Fruit fly (Drosophila melanogaster): ENCODE measurements around the gene CG7990.

CG7990 gene

dm6 chrX:19167586-19168403, 34.0 kb downstream of the CG7990 start (continued):
- no peak; the same call in 1 of the 2 replicates for TF ChIP-seq lmd (GFP tag; IDR thresholded peaks at IDR 0.05)
- no peak for TF ChIP-seq grau (tag; optimal IDR thresholded peaks at IDR 0.05)
- TF ChIP-seq yki (optimal IDR thresholded peaks at IDR 0.05): no peak
- TF ChIP-seq Sry-β (GFP tag; optimal IDR thresholded peaks at IDR 0.05): no peak
- no peak for TF ChIP-seq CG4328 (GFP tag; optimal IDR thresholded peaks at IDR 0.05)
- TF ChIP-seq lab (GFP tag; optimal IDR thresholded peaks at IDR 0.05): peak; percentile 24
- no peak for TF ChIP-seq dmrt11E (tag; optimal IDR thresholded peaks at IDR 0.05)
- no peak for TF ChIP-seq twi (tag; optimal IDR thresholded peaks at IDR 0.05)
- no peak for TF ChIP-seq CG8089 (GFP tag; optimal IDR thresholded peaks at IDR 0.05)
- no peak for TF ChIP-seq fu2 (GFP tag; optimal IDR thresholded peaks at IDR 0.05)
- no peak for TF ChIP-seq CG13424 (tag; optimal IDR thresholded peaks at IDR 0.05)
- TF ChIP-seq crc (GFP tag; optimal IDR thresholded peaks at IDR 0.05): no peak
- TF ChIP-seq repo (GFP tag; optimal IDR thresholded peaks at IDR 0.05): no peak
- TF ChIP-seq sug (tag; optimal IDR thresholded peaks at IDR 0.05): peak; percentile 66
- TF ChIP-seq Fer3 (tag; optimal IDR thresholded peaks at IDR 0.05): no peak
- TF ChIP-seq nmo (GFP tag; optimal IDR thresholded peaks at IDR 0.05): no peak
- no peak for TF ChIP-seq Lpt (GFP tag; optimal IDR thresholded peaks at IDR 0.05)
- TF ChIP-seq C15 (GFP tag; IDR thresholded peaks at IDR 0.05): no peak
- no peak for TF ChIP-seq ab (GFP tag; optimal IDR thresholded peaks at IDR 0.05)
- TF ChIP-seq CG31224 (GFP tag; IDR thresholded peaks at IDR 0.05): no peak
- no peak for TF ChIP-seq CG2875 (GFP tag; optimal IDR thresholded peaks at IDR 0.05)
- TF ChIP-seq CG18262 (tag; optimal IDR thresholded peaks at IDR 0.05): no peak
- no peak for TF ChIP-seq CG43689 (GFP tag; IDR thresholded peaks at IDR 0.05)
- TF ChIP-seq nau (GFP tag; optimal IDR thresholded peaks at IDR 0.05): no peak
- TF ChIP-seq CG2712 (tag; optimal IDR thresholded peaks at IDR 0.05): no peak
- no peak for TF ChIP-seq HHEX (GFP tag; optimal IDR thresholded peaks at IDR 0.05)
- TF ChIP-seq hth (optimal IDR thresholded peaks at IDR 0.05): no peak
- TF ChIP-seq Ptx1 (GFP tag; IDR thresholded peaks at IDR 0.05): 0 out of 2 replicates have a peak, but pooled peaks have one; percentile 15
- no peak for TF ChIP-seq hkb (optimal IDR thresholded peaks at IDR 0.05)
- no peak for TF ChIP-seq hkb (GFP tag; IDR thresholded peaks at IDR 0.05)
- TF ChIP-seq sens-2 (GFP tag; IDR thresholded peaks at IDR 0.05): no peak
- TF ChIP-seq Hsf (GFP tag; optimal IDR thresholded peaks at IDR 0.05): no peak
- TF ChIP-seq danr (GFP tag; IDR thresholded peaks at IDR 0.05): no peak
- no peak for TF ChIP-seq gce (GFP tag; IDR thresholded peaks at IDR 0.05)
- TF ChIP-seq CG7786 (GFP tag; optimal IDR thresholded peaks at IDR 0.05): no peak
- TF ChIP-seq CG17612 (GFP tag; IDR thresholded peaks at IDR 0.05): no peak
- peak; percentile 25; the same call in 1 of the 2 replicates for TF ChIP-seq slbo (GFP tag; IDR thresholded peaks at IDR 0.05)
- TF ChIP-seq Sox100B (GFP tag; optimal IDR thresholded peaks at IDR 0.05): no peak
- TF ChIP-seq Ssrp (tag; optimal IDR thresholded peaks at IDR 0.05): no peak
- TF ChIP-seq CG3726 (GFP tag; IDR thresholded peaks at IDR 0.05): no peak
- peak; percentile 60 for TF ChIP-seq CG10543 (GFP tag; optimal IDR thresholded peaks at IDR 0.05)
- TF ChIP-seq Adf1 (GFP tag; IDR thresholded peaks at IDR 0.05): peak; percentile 88
- TF ChIP-seq CHES-1-like (GFP tag; optimal IDR thresholded peaks at IDR 0.05): no peak
- TF ChIP-seq Lim3 (GFP tag; IDR thresholded peaks at IDR 0.05): no peak
- no peak for TF ChIP-seq CkIIα-i1 (GFP tag; IDR thresholded peaks at IDR 0.05)
- TF ChIP-seq gem (tag; optimal IDR thresholded peaks at IDR 0.05): no peak
- TF ChIP-seq grn (GFP tag; optimal IDR thresholded peaks at IDR 0.05): peak; percentile 51
- TF ChIP-seq CG10209 (GFP tag; optimal IDR thresholded peaks at IDR 0.05): no peak
- TF ChIP-seq CG10321 (GFP tag; IDR thresholded peaks at IDR 0.05): no peak
- TF ChIP-seq slp2 (GFP tag; optimal IDR thresholded peaks at IDR 0.05): no peak
- TF ChIP-seq CG7372 (GFP tag; IDR thresholded peaks at IDR 0.05): no peak
- TF ChIP-seq insv (GFP tag; optimal IDR thresholded peaks at IDR 0.05): no peak

Data from whole organism, embryonic.